Worm (Caenorhabditis elegans) whole organism, L1 larva: Measurements from ENCODE around the gene F43B10.1.

Source experiments
- elt-2 ChIP-seq: sonication (generic microtip); optimal IDR thresholded peaks from 2 replicates; lab custom pipeline; 2016; ENCODE audit warnings: missing genetic modification characterization, mild to moderate bottlenecking, inconsistent platforms, missing compliant biosample characterization, missing genetic modification reagents
- fkh-8 ChIP-seq: sonication (generic microtip); optimal IDR thresholded peaks from 2 replicates; lab custom pipeline; 2016; ENCODE audit warnings: mild to moderate bottlenecking, missing genetic modification characterization, missing compliant biosample characterization
- lin-13 ChIP-seq: fragments of 150-350 bp; optimal IDR thresholded peaks from 2 replicates; lab custom pipeline; 2014; ENCODE audit warnings: missing biosample characterization, missing genetic modification reagents, missing genetic modification characterization
- nhr-71 ChIP-seq: sonication (generic microtip); optimal IDR thresholded peaks from 2 replicates; lab custom pipeline; 2016; ENCODE audit warnings: mild to moderate bottlenecking, missing genetic modification characterization, moderate library complexity, missing compliant biosample characterization
- nhr-76 ChIP-seq: sonication (generic microtip); optimal IDR thresholded peaks from 2 replicates; lab custom pipeline; 2017; ENCODE audit warnings: missing biosample characterization, missing genetic modification characterization

DNA sequence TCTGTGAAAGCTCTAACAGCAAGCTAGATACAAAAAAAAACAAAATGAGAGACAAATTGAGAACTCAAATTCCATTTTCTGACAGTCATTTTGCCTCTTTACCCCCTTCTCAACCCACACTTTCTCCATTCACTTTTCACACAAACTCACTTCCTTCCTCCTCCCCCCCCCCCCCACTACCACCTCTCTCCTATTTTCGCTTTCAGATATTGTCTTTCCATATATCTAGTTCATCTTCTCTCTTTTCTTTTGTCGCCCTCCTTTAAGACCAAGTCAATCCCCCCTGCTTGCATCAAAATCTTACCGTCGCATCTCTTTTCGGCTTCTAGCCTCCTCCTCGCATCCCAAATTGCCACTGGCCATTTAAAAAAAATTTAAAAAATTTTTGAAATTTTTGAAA lies 30.8 kb downstream of the F43B10.1 start:
- TF ChIP-seq nhr-76 (no peak), elt-2 (tag; lab: Kevin White, UChicago) (no peak), fkh-8 (tag; lab: Kevin White, UChicago) (no peak), nhr-71 (tag; lab: Kevin White, UChicago) (no peak), lin-13 (GFP tag; lab: Kevin White, UChicago) (no peak)
